Fruit fly (Drosophila melanogaster) whole organism, prepupa: ENCODE results near the gene dos.

ENCODE experiments used
- Blimp-1 ChIP-seq: fragments of 200-800 bp; sonication (Bioruptor generic); optimal IDR thresholded peaks from 3 replicates; lab custom pipeline; 2017; ENCODE audit warnings: missing biosample characterization, missing genetic modification characterization, mild to moderate bottlenecking, moderate library complexity, missing genetic modification reagents
- CG31627 ChIP-seq: fragments of 200-800 bp; sonication (Bioruptor generic); optimal IDR thresholded peaks from 3 replicates; lab custom pipeline; 2016; ENCODE audit warnings: missing biosample characterization, missing genetic modification characterization
- CG32006 ChIP-seq: fragments of 200-800 bp; sonication (Bioruptor generic); optimal IDR thresholded peaks from 3 replicates; lab custom pipeline; 2017; ENCODE audit warnings: missing biosample characterization, mild to moderate bottlenecking, missing genetic modification characterization
- CG6163 ChIP-seq: fragments of 200-800 bp; sonication (Bioruptor generic); IDR thresholded peaks from 3 replicates; pipeline ENCODE4 v1.3.6; 2022; ENCODE audit warnings: missing biosample characterization, missing genetic modification characterization
- CG6854 ChIP-seq: fragments of 200-800 bp; sonication (Bioruptor generic); optimal IDR thresholded peaks from 2 replicates; lab custom pipeline; 2017; ENCODE audit warnings: missing biosample characterization, mild to moderate bottlenecking, missing genetic modification characterization
- CG8319 ChIP-seq: fragments of 200-800 bp; sonication (Bioruptor generic); optimal IDR thresholded peaks from 3 replicates; lab custom pipeline; 2016; ENCODE audit warnings: missing biosample characterization, missing genetic modification characterization
- Hr39 ChIP-seq: fragments of 200-800 bp; sonication (Bioruptor generic); optimal IDR thresholded peaks from 2 replicates; lab custom pipeline; 2016; ENCODE audit warnings: missing biosample characterization, missing genetic modification characterization
- Lpt ChIP-seq: fragments of 200-800 bp; sonication (Bioruptor generic); optimal IDR thresholded peaks from 3 replicates; lab custom pipeline; 2016; ENCODE audit warnings: missing biosample characterization, missing genetic modification characterization
- Met ChIP-seq: fragments of 200-800 bp; sonication (Bioruptor generic); optimal IDR thresholded peaks from 3 replicates; lab custom pipeline; 2016; ENCODE audit warnings: missing biosample characterization, missing genetic modification characterization
- Sox102F ChIP-seq: fragments of 200-800 bp; sonication (Bioruptor generic); optimal IDR thresholded peaks from 2 replicates; lab custom pipeline; 2016; ENCODE audit warnings: missing biosample characterization, mild to moderate bottlenecking, missing genetic modification characterization
- achi ChIP-seq: fragments of 200-800 bp; sonication (Bioruptor generic); optimal IDR thresholded peaks from 3 replicates; lab custom pipeline; 2016; ENCODE audit warnings: missing biosample characterization, missing genetic modification characterization
- cyc ChIP-seq: fragments of 200-800 bp; sonication (Bioruptor generic); optimal IDR thresholded peaks from 3 replicates; lab custom pipeline; 2016; ENCODE audit warnings: missing biosample characterization, missing genetic modification characterization
- fkh ChIP-seq: fragments of 200-800 bp; sonication (Bioruptor generic); optimal IDR thresholded peaks from 3 replicates; lab custom pipeline; 2017; ENCODE audit warnings: missing biosample characterization, mild to moderate bottlenecking, missing genetic modification characterization, moderate library complexity
- ss ChIP-seq, 2 experiments: fragments of 200-800 bp; sonication (Bioruptor generic); optimal IDR thresholded peaks; 2 replicates in 1 of 2; 3 replicates in 1 of 2; lab custom pipeline; 2017 to 2018; ENCODE audit warnings: mild to moderate bottlenecking in 2 of 2, missing biosample characterization in 2 of 2, missing genetic modification characterization in 2 of 2, moderate library complexity in 1 of 2

- TF ChIP-seq CG6163 (GFP tag; lab: Robert Waterston, UW) (no peak), Sox102F (GFP tag; lab: Kevin White, UChicago) (no peak), ss (GFP tag; optimal IDR thresholded peaks at IDR 0.05; lab: Kevin White, UChicago) (no peak), CG6854 (GFP tag; lab: Kevin White, UChicago) (no peak), achi (GFP tag; lab: Kevin White, UChicago) (no peak), Blimp-1 (GFP tag; lab: Kevin White, UChicago) (no peak), fkh (no peak), CG8319 (no peak), Hr39 (GFP tag; lab: Kevin White, UChicago) (no peak), CG31627 (GFP tag; lab: Kevin White, UChicago) (no peak), cyc (no peak), Lpt (no peak), Met (no peak), CG32006 (GFP tag; lab: Kevin White, UChicago) (no peak)
These were observed 5.7 kb upstream of the dos start for dm6 chr3L:2583537-2583870.
